Worm (Caenorhabditis elegans): ENCODE results near the gene F46B3.8.

DNA sequence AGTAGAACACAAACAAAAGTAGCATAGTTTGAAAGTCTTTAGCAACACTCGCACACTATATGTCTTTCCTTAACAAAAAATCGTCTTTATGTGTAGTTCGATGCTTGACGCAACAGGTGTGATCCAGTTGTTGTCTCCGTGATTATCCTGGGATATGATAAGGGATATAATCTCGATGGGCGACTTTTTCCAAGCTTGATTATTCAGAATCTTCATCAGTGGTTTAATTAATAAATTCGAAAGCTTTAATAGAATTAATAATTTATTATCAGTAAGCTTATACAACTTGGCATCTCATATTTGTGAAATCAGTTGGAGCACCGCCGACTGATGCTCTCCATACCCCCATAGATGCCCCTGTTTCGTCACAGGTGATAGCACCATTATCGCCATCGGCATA is 4.3 kb downstream of the F46B3.8 start, which contains the start of gene F46B3.7:
- TF ChIP-seq sup-37 (GFP tag; optimal IDR thresholded peaks at IDR 0.05): no peak
- no peak for TF ChIP-seq nhr-90 (tag; optimal IDR thresholded peaks at IDR 0.05; ENCODE audit: poor library complexity)
- TF ChIP-seq snpc-4 (tag; optimal IDR thresholded peaks at IDR 0.05): no peak
- TF ChIP-seq nhr-237 (tag; optimal IDR thresholded peaks at IDR 0.05): no peak
- no peak for TF ChIP-seq ama-1 (optimal IDR thresholded peaks at IDR 0.05)
- no peak for TF ChIP-seq egl-27 (tag; optimal IDR thresholded peaks at IDR 0.05)
- no peak for TF ChIP-seq nhr-28 (tag; optimal IDR thresholded peaks at IDR 0.05)
- TF ChIP-seq nhr-47 (tag; optimal IDR thresholded peaks at IDR 0.05): no peak
- TF ChIP-seq lin-13 (GFP tag; optimal IDR thresholded peaks at IDR 0.05): no peak
- TF ChIP-seq unc-86 (tag; optimal IDR thresholded peaks at IDR 0.05): no peak
- no peak for TF ChIP-seq ceh-88 (GFP tag; IDR thresholded peaks at IDR 0.05)
- TF ChIP-seq zag-1 (tag; optimal IDR thresholded peaks at IDR 0.05): no peak
- no peak for TF ChIP-seq lsy-2 (tag; optimal IDR thresholded peaks at IDR 0.05)
- TF ChIP-seq elt-2 (tag; optimal IDR thresholded peaks at IDR 0.05): no peak
